Worm (Caenorhabditis elegans) whole organism, L4 larva: Measurements from ENCODE around the gene asp-6.

Source experiments
- F26F4.8 ChIP-seq: fragments of 200-800 bp; sonication (Bioruptor generic); conservative IDR thresholded peaks from 2 replicates; pipeline ENCODE4 v1.3.6; 2022; ENCODE audit warnings: missing genetic modification characterization, missing compliant biosample characterization
- F37D6.2 ChIP-seq: sonication (generic microtip); optimal IDR thresholded peaks from 2 replicates; lab custom pipeline; 2016; ENCODE audit warnings: mild to moderate bottlenecking, missing genetic modification characterization, missing compliant biosample characterization
- F44E2.7 ChIP-seq: fragments of 200-800 bp; sonication (Bioruptor generic); IDR thresholded peaks from 2 replicates; pipeline ENCODE4 v2.1.2; 2022; ENCODE audit warnings: missing genetic modification characterization, missing compliant biosample characterization
- R02D3.7 ChIP-seq: fragments of 150-350 bp; sonication (generic microtip); optimal IDR thresholded peaks from 3 replicates; lab custom pipeline; 2014; ENCODE audit warnings: missing biosample characterization, missing genetic modification characterization
- T20F7.1 ChIP-seq: fragments of 200-800 bp; sonication (Bioruptor generic); optimal IDR thresholded peaks from 2 replicates; lab custom pipeline; 2018; ENCODE audit warnings: mild to moderate bottlenecking, missing genetic modification characterization, missing compliant biosample characterization
- T26A8.4 ChIP-seq: fragments of 200-800 bp; sonication (Bioruptor generic); IDR thresholded peaks from 2 replicates; pipeline ENCODE4 v1.3.6; 2022; ENCODE audit warnings: missing genetic modification characterization, missing compliant biosample characterization
- Y5F2A.4 ChIP-seq: fragments of 200-800 bp; sonication (Bioruptor generic); optimal IDR thresholded peaks from 2 replicates; lab custom pipeline; 2018; ENCODE audit warnings: mild to moderate bottlenecking, missing genetic modification characterization, missing compliant biosample characterization
- Y75B8A.6 ChIP-seq: fragments of 200-800 bp; sonication (Bioruptor generic); IDR thresholded peaks from 2 replicates; pipeline ENCODE4 v1.3.6; 2022; ENCODE audit warnings: missing genetic modification reagents, missing genetic modification characterization, missing compliant biosample characterization
- ZK337.2 ChIP-seq: fragments of 200-800 bp; sonication (Bioruptor generic); IDR thresholded peaks from 2 replicates; pipeline ENCODE4 v1.3.6; 2022; ENCODE audit warnings: missing genetic modification reagents, missing genetic modification characterization, missing compliant biosample characterization
- aha-1 ChIP-seq: fragments of 150-350 bp; peaks from one replicate; lab custom pipeline; 2014; ENCODE audit warnings: missing biosample characterization, missing genetic modification characterization
- ceh-28 ChIP-seq: fragments of 150-350 bp; optimal IDR thresholded peaks from 2 replicates; lab custom pipeline; 2014; ENCODE audit warnings: missing biosample characterization, missing genetic modification reagents, missing genetic modification characterization
- ceh-32 ChIP-seq: sonication (generic microtip); optimal IDR thresholded peaks from 2 replicates; lab custom pipeline; 2016; ENCODE audit warnings: mild to moderate bottlenecking, missing genetic modification characterization, missing compliant biosample characterization; ENCODE audit not compliant: poor library complexity
- ceh-44 ChIP-seq: fragments of 200-800 bp; sonication (Bioruptor generic); IDR thresholded peaks from 2 replicates; pipeline ENCODE4 v1.3.6; 2022; ENCODE audit warnings: missing genetic modification reagents, missing genetic modification characterization, missing compliant biosample characterization
- ces-1 ChIP-seq: fragments of 150-350 bp; sonication (generic microtip); optimal IDR thresholded peaks from 4 replicates; lab custom pipeline; 2014; ENCODE audit warnings: missing biosample characterization, missing genetic modification reagents, missing genetic modification characterization
- ctbp-1 ChIP-seq: fragments of 200-800 bp; sonication (Bioruptor generic); IDR thresholded peaks from 2 replicates; pipeline ENCODE4 v1.3.6; 2022; ENCODE audit warnings: missing genetic modification reagents, missing genetic modification characterization, missing compliant biosample characterization
- daf-12 ChIP-seq: fragments of 150-350 bp; optimal IDR thresholded peaks from 2 replicates; lab custom pipeline; 2014; ENCODE audit warnings: missing biosample characterization, missing genetic modification reagents, missing genetic modification characterization
- daf-16 ChIP-seq, 3 experiments: sonication (generic microtip); optimal IDR thresholded peaks; 2 replicates each; lab custom pipeline; 2016 to 2017; ENCODE audit warnings: missing genetic modification characterization in 3 of 3, missing genetic modification reagents in 3 of 3, mild to moderate bottlenecking in 2 of 3, missing compliant biosample characterization in 2 of 3, missing biosample characterization in 1 of 3, moderate library complexity in 1 of 3
- dmd-6 ChIP-seq: fragments of 200-800 bp; sonication (Bioruptor generic); IDR thresholded peaks from 2 replicates; pipeline ENCODE4 v1.3.6; 2022; ENCODE audit warnings: missing genetic modification reagents, missing genetic modification characterization, missing compliant biosample characterization
- dmd-9 ChIP-seq: fragments of 200-800 bp; sonication (Bioruptor generic); IDR thresholded peaks from 2 replicates; pipeline ENCODE4 v1.3.6; 2022; ENCODE audit warnings: missing genetic modification reagents, missing genetic modification characterization, missing compliant biosample characterization
- dpl-1 ChIP-seq: fragments of 150-350 bp; optimal IDR thresholded peaks from 2 replicates; lab custom pipeline; 2014; ENCODE audit warnings: missing biosample characterization, missing genetic modification reagents, missing genetic modification characterization
- dve-1 ChIP-seq: sonication (generic microtip); optimal IDR thresholded peaks from 2 replicates; lab custom pipeline; 2017; ENCODE audit warnings: antibody characterized with exemption, mild to moderate bottlenecking, missing genetic modification characterization, missing compliant biosample characterization; ENCODE audit not compliant: insufficient read depth
- egl-27 ChIP-seq: sonication (generic microtip); optimal IDR thresholded peaks from 3 replicates; lab custom pipeline; 2017; ENCODE audit warnings: missing biosample characterization, missing genetic modification reagents, missing genetic modification characterization
- fos-1 ChIP-seq: fragments of 150-350 bp; optimal IDR thresholded peaks from 2 replicates; lab custom pipeline; 2014; ENCODE audit warnings: missing biosample characterization, missing genetic modification characterization
- hlh-11 ChIP-seq: fragments of 200-800 bp; sonication (Bioruptor generic); optimal IDR thresholded peaks from 2 replicates; lab custom pipeline; 2018; ENCODE audit warnings: mild to moderate bottlenecking, missing genetic modification characterization, missing compliant biosample characterization
- hlh-30 ChIP-seq: sonication (generic microtip); optimal IDR thresholded peaks from 2 replicates; lab custom pipeline; 2017; ENCODE audit warnings: antibody characterized with exemption, mild to moderate bottlenecking, missing genetic modification characterization, missing compliant biosample characterization; ENCODE audit not compliant: insufficient read depth
- lim-7 ChIP-seq: fragments of 200-800 bp; sonication (Bioruptor generic); IDR thresholded peaks from 2 replicates; pipeline ENCODE4 v1.3.6; 2022; ENCODE audit warnings: missing genetic modification characterization, missing compliant biosample characterization
- lin-1 ChIP-seq: fragments of 200-800 bp; sonication (Bioruptor generic); IDR thresholded peaks from 2 replicates; pipeline ENCODE4 v1.3.6; 2022; ENCODE audit warnings: missing genetic modification reagents, missing genetic modification characterization, missing compliant biosample characterization
- lin-13 ChIP-seq: fragments of 150-350 bp; optimal IDR thresholded peaks from 2 replicates; lab custom pipeline; 2014; ENCODE audit warnings: missing biosample characterization, missing genetic modification reagents, missing genetic modification characterization
- lin-38 ChIP-seq: fragments of 200-800 bp; sonication (Bioruptor generic); IDR thresholded peaks from 2 replicates; pipeline ENCODE4 v1.3.6; 2022; ENCODE audit warnings: missing genetic modification reagents, missing genetic modification characterization, missing compliant biosample characterization
- madf-5 ChIP-seq, 2 experiments: fragments of 200-800 bp; sonication (Bioruptor generic); IDR thresholded peaks; 2 replicates each; pipeline ENCODE4 v1.3.6; 2022; ENCODE audit warnings: missing compliant biosample characterization in 2 of 2, missing genetic modification characterization in 2 of 2
- mdt-29 ChIP-seq: fragments of 200-800 bp; sonication (Bioruptor generic); IDR thresholded peaks from 2 replicates; pipeline ENCODE4 v1.3.6; 2022; ENCODE audit warnings: missing genetic modification reagents, missing genetic modification characterization, missing compliant biosample characterization
- mep-1 ChIP-seq: fragments of 150-350 bp; sonication (generic microtip); optimal IDR thresholded peaks from 3 replicates; lab custom pipeline; 2014; ENCODE audit warnings: missing biosample characterization, missing genetic modification characterization
- mxl-2 ChIP-seq: fragments of 200-800 bp; sonication (Bioruptor generic); conservative IDR thresholded peaks from 2 replicates; pipeline ENCODE4 v1.3.6; 2022; ENCODE audit warnings: missing genetic modification reagents, missing genetic modification characterization, missing compliant biosample characterization
- mxl-3 ChIP-seq: fragments of 200-800 bp; sonication (Bioruptor generic); optimal IDR thresholded peaks from 2 replicates; lab custom pipeline; 2018; ENCODE audit warnings: mild to moderate bottlenecking, missing genetic modification characterization, missing compliant biosample characterization
- nhr-102 ChIP-seq: sonication (generic microtip); optimal IDR thresholded peaks from 2 replicates; lab custom pipeline; 2016; ENCODE audit warnings: mild to moderate bottlenecking, missing genetic modification characterization, moderate library complexity, missing compliant biosample characterization
- nhr-111 ChIP-seq: fragments of 200-800 bp; sonication (Bioruptor generic); optimal IDR thresholded peaks from 2 replicates; lab custom pipeline; 2018; ENCODE audit warnings: mild to moderate bottlenecking, missing genetic modification characterization, missing compliant biosample characterization
- nhr-76 ChIP-seq: fragments of 150-350 bp; optimal IDR thresholded peaks from 2 replicates; lab custom pipeline; 2014; ENCODE audit warnings: missing biosample characterization, missing genetic modification characterization
- php-3 ChIP-seq: fragments of 200-800 bp; sonication (Bioruptor generic); IDR thresholded peaks from 2 replicates; pipeline ENCODE4 v1.3.6; 2022; ENCODE audit warnings: missing genetic modification reagents, missing genetic modification characterization, missing compliant biosample characterization
- skn-1 ChIP-seq: fragments of 150-350 bp; optimal IDR thresholded peaks from 2 replicates; lab custom pipeline; 2014; ENCODE audit warnings: missing biosample characterization, missing genetic modification characterization
- snpc-4 ChIP-seq: fragments of 150-350 bp; optimal IDR thresholded peaks from 2 replicates; lab custom pipeline; 2014; ENCODE audit warnings: missing biosample characterization, missing genetic modification characterization
- spr-1 ChIP-seq: sonication (generic microtip); optimal IDR thresholded peaks from 2 replicates; lab custom pipeline; 2016; ENCODE audit warnings: mild to moderate bottlenecking, missing genetic modification characterization, missing compliant biosample characterization
- spr-3 ChIP-seq: fragments of 200-800 bp; sonication (Bioruptor generic); optimal IDR thresholded peaks from 2 replicates; lab custom pipeline; 2018; ENCODE audit warnings: mild to moderate bottlenecking, missing genetic modification characterization, missing compliant biosample characterization
- tag-97 ChIP-seq: fragments of 200-800 bp; sonication (Bioruptor generic); IDR thresholded peaks from 2 replicates; pipeline ENCODE4 v1.3.6; 2022; ENCODE audit warnings: missing genetic modification characterization, missing compliant biosample characterization
- unc-62 ChIP-seq, 3 experiments: fragments of 150-350 bp in 1 of 3; sonication (generic microtip); optimal IDR thresholded peaks in 2 of 3; peaks in 1 of 3; 1 replicate in 1 of 3; 2 replicates in 2 of 3; lab custom pipeline; 2014 to 2017; ENCODE audit warnings: missing biosample characterization in 3 of 3, missing genetic modification characterization in 3 of 3, missing genetic modification reagents in 3 of 3, missing genotype in 1 of 3
- zip-2 ChIP-seq: fragments of 150-350 bp; optimal IDR thresholded peaks from 2 replicates; lab custom pipeline; 2014; ENCODE audit warnings: missing biosample characterization, missing genetic modification characterization
- ztf-11 ChIP-seq: fragments of 150-350 bp; optimal IDR thresholded peaks from 2 replicates; lab custom pipeline; 2014; ENCODE audit warnings: missing biosample characterization, missing genetic modification characterization

asp-6 gene

DNA sequence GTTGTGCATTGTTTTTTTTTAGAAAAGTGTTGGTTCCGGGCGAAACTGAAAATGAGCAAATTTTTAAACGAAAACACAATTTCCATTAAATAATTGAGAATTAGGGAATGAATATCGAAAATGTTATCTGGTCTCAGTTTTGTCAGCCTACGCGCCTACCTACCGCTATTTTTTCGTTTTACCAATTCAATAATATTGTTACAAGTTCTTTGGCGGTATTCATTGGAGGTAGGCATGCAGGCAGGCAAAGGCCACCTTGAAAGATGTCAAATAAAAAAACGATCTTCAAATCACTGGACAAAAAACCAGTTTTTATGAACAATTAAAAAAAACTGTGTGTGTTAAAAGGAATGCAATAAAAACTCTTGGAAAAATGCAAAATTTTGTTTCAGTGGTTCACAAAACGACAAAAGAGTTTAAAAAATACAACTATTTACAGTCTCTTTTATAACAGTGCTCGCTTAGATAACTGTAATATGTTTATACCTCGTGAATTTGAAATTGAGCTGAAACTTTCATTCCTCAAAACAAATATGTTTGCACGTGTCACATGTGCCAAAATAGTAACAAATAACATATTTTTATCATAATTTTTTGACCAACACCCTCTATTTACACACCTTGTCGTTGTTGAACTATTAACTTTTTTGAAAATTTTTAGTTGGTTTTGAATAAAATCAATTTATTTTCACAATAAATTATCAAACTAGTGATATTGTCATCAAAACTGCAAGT is 35.9 kb upstream of the asp-6 start, which contains the start of gene W02D7.11:
Gene W02D7.11, minus strand, starts transcription at position 51 of the 735 bp plus-strand sequence.
- TF ChIP-seq ZK337.2 (GFP tag; lab: Robert Waterston, UW) (no peak), nhr-102 (tag; lab: Kevin White, UChicago) (no peak), dve-1 (tag; lab: Kevin White, UChicago) (peak; percentile 5), F26F4.8 (no peak), lim-7 (GFP tag; lab: Robert Waterston, UW) (no peak), aha-1 (tag; lab: Kevin White, UChicago) (no peak), snpc-4 (tag; lab: Kevin White, UChicago) (no peak), F37D6.2 (tag; lab: Kevin White, UChicago) (no peak), unc-62 (GFP tag; optimal IDR thresholded peaks at IDR 0.05 in 1 of 2; lab: Kevin White, UChicago) (no peak), unc-62 (tag; optimal IDR thresholded peaks at IDR 0.05; lab: Kevin White, UChicago) (no peak), T26A8.4 (GFP tag; lab: Robert Waterston, UW) (no peak), mxl-3 (GFP tag; lab: Kevin White, UChicago) (no peak), Y75B8A.6 (GFP tag; lab: Robert Waterston, UW) (no peak), nhr-76 (tag; lab: Kevin White, UChicago) (no peak), nhr-111 (GFP tag; lab: Kevin White, UChicago) (no peak), spr-3 (GFP tag; lab: Kevin White, UChicago) (no peak), daf-16 (GFP tag; optimal IDR thresholded peaks at IDR 0.05; lab: Kevin White, UChicago) (no peak), daf-16 (tag; optimal IDR thresholded peaks at IDR 0.05; lab: Kevin White, UChicago) (peak; percentile 66), lin-1 (GFP tag; lab: Robert Waterston, UW) (no peak)

DNA sequence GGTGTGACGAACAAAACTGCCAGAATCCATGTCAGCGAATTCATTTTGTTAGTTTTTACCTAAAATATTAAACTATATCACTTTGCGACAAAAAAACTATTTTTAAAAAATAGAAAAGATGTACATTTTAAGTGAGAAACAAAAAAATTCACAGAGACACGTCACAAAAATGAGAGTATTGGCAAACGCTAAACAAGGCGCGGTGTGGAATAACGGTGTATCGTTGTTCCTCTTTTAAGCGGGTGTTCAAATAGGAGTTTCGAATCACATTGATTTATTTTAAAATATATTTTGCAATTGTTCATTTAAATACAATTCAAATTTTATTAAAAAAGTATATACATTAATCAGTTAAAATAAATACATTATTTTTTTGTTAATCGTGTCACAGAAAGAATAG is 33.8 kb upstream of the asp-6 start, which contains the start of gene sel-9:
Gene sel-9, minus strand, starts transcription at position 59 of the 400 bp plus-strand sequence.
- TF ChIP-seq dmd-6 (GFP tag; lab: Robert Waterston, UW), result no peak
- TF ChIP-seq nhr-102 (tag; lab: Kevin White, UChicago), result no peak
- no peak for TF ChIP-seq ztf-11
- no peak for TF ChIP-seq spr-3 (GFP tag; lab: Kevin White, UChicago)
- TF ChIP-seq aha-1 (tag; lab: Kevin White, UChicago), result peak; percentile 67
- peak; percentile 89 for TF ChIP-seq dpl-1 (GFP tag; lab: Kevin White, UChicago)
- no peak for TF ChIP-seq T26A8.4 (GFP tag; lab: Robert Waterston, UW)
- TF ChIP-seq mep-1, result peak; percentile 45
- no peak for TF ChIP-seq lin-13 (GFP tag; lab: Kevin White, UChicago)
- peak; percentile 97 for TF ChIP-seq T20F7.1 (GFP tag; lab: Kevin White, UChicago)
- peak; percentile 38 for TF ChIP-seq hlh-30 (tag; lab: Kevin White, UChicago)
- TF ChIP-seq lim-7 (GFP tag; lab: Robert Waterston, UW), result no peak
- no peak for TF ChIP-seq ctbp-1 (GFP tag; lab: Robert Waterston, UW)
- TF ChIP-seq lin-38 (GFP tag; lab: Robert Waterston, UW), result no peak
- no peak for TF ChIP-seq daf-12 (tag; lab: Kevin White, UChicago)
- no peak for TF ChIP-seq mxl-3 (GFP tag; lab: Kevin White, UChicago)
- TF ChIP-seq zip-2, result no peak
- no peak for TF ChIP-seq F44E2.7 (GFP tag; lab: Robert Waterston, UW)
- TF ChIP-seq dmd-9 (GFP tag; lab: Robert Waterston, UW), result no peak
- no peak for TF ChIP-seq mxl-2 (GFP tag; lab: Robert Waterston, UW)
- TF ChIP-seq ceh-32 (tag; lab: Kevin White, UChicago), result no peak
- no peak for TF ChIP-seq ces-1
- TF ChIP-seq nhr-111 (GFP tag; lab: Kevin White, UChicago), result no peak
- no peak for TF ChIP-seq skn-1 (tag; lab: Kevin White, UChicago)
- TF ChIP-seq mdt-29 (GFP tag; lab: Robert Waterston, UW), result no peak
- TF ChIP-seq Y5F2A.4 (GFP tag; lab: Kevin White, UChicago), result no peak
- no peak for TF ChIP-seq hlh-11
- peak; percentile 37 for TF ChIP-seq dve-1 (tag; lab: Kevin White, UChicago)
- no peak for TF ChIP-seq madf-5 (GFP tag; IDR thresholded peaks at IDR 0.05; lab: Robert Waterston, UW)
- no peak for TF ChIP-seq ceh-44 (GFP tag; lab: Robert Waterston, UW)
- no peak for TF ChIP-seq R02D3.7 (tag; lab: Kevin White, UChicago)
- no peak for TF ChIP-seq fos-1 (tag; lab: Kevin White, UChicago)
- no peak for TF ChIP-seq tag-97
- no peak for TF ChIP-seq spr-1 (tag; lab: Kevin White, UChicago)
- no peak for TF ChIP-seq ceh-28 (tag; lab: Kevin White, UChicago)
- no peak for TF ChIP-seq php-3 (GFP tag; lab: Robert Waterston, UW)
- no peak for TF ChIP-seq daf-16 (GFP tag; optimal IDR thresholded peaks at IDR 0.05; lab: Kevin White, UChicago)
- TF ChIP-seq daf-16 (tag; optimal IDR thresholded peaks at IDR 0.05; lab: Kevin White, UChicago), result peak; percentile 27
- TF ChIP-seq egl-27 (tag; lab: Kevin White, UChicago), result no peak
